Fruit fly (Drosophila melanogaster) whole organism, embryonic: ENCODE results near the gene Sr-CI.

ENCODE experiments used
- Abd-B ChIP-seq: fragments of 200-800 bp; sonication (Bioruptor generic); optimal IDR thresholded peaks from 2 replicates; lab custom pipeline; 2018; ENCODE audit warnings: missing biosample characterization, mild to moderate bottlenecking, missing genetic modification characterization, moderate library complexity
- Aef1 ChIP-seq: fragments of 200-800 bp; sonication (Bioruptor generic); IDR thresholded peaks from 3 replicates; pipeline ENCODE4 v1.3.6; 2022; ENCODE audit warnings: missing biosample characterization, missing genetic modification characterization
- CG10209 ChIP-seq: fragments of 200-800 bp; sonication (Bioruptor generic); optimal IDR thresholded peaks from 3 replicates; lab custom pipeline; 2017; ENCODE audit warnings: missing biosample characterization, mild to moderate bottlenecking, missing genetic modification characterization, missing genetic modification reagents
- CG10959 ChIP-seq: fragments of 200-800 bp; sonication (Bioruptor generic); IDR thresholded peaks from 2 replicates; pipeline ENCODE4 v1.3.6; 2022; ENCODE audit warnings: missing biosample characterization, missing genetic modification characterization
- CG11696 ChIP-seq: fragments of 200-800 bp; sonication (Bioruptor generic); IDR thresholded peaks from 2 replicates; pipeline ENCODE4 v1.3.6; 2022; ENCODE audit warnings: missing biosample characterization, missing genetic modification characterization
- CG15011 ChIP-seq: fragments of 200-800 bp; sonication (Bioruptor generic); optimal IDR thresholded peaks from 3 replicates; lab custom pipeline; 2018; ENCODE audit warnings: missing biosample characterization, mild to moderate bottlenecking, missing genetic modification characterization
- CG16815 ChIP-seq: fragments of 200-800 bp; sonication (Bioruptor generic); optimal IDR thresholded peaks from 3 replicates; lab custom pipeline; 2017; ENCODE audit warnings: missing biosample characterization, mild to moderate bottlenecking, missing genetic modification characterization
- CG17186 ChIP-seq: fragments of 200-800 bp; sonication (Bioruptor generic); optimal IDR thresholded peaks from 3 replicates; lab custom pipeline; 2017; ENCODE audit warnings: missing biosample characterization, missing genetic modification reagents, missing genetic modification characterization
- CG17568 ChIP-seq: fragments of 200-800 bp; sonication (Bioruptor generic); optimal IDR thresholded peaks from 2 replicates; lab custom pipeline; 2018; ENCODE audit warnings: missing biosample characterization, mild to moderate bottlenecking, missing genetic modification characterization, moderate library complexity
- CG2678 ChIP-seq: fragments of 200-800 bp; sonication (Bioruptor generic); optimal IDR thresholded peaks from 3 replicates; lab custom pipeline; 2019; ENCODE audit warnings: missing biosample characterization, mild to moderate bottlenecking, missing genetic modification characterization, moderate library complexity
- CG30403 ChIP-seq: fragments of 200-800 bp; sonication (Bioruptor generic); optimal IDR thresholded peaks from 3 replicates; lab custom pipeline; 2016; ENCODE audit warnings: missing biosample characterization, missing genetic modification characterization
- CG3281 ChIP-seq: fragments of 200-800 bp; sonication (Bioruptor generic); optimal IDR thresholded peaks from 3 replicates; lab custom pipeline; 2017; ENCODE audit warnings: missing biosample characterization, mild to moderate bottlenecking, missing genetic modification characterization
- CG33557 ChIP-seq: fragments of 200-800 bp; sonication (Bioruptor generic); optimal IDR thresholded peaks from 2 replicates; lab custom pipeline; 2019; ENCODE audit warnings: missing biosample characterization, mild to moderate bottlenecking, missing genetic modification characterization, moderate library complexity
- CG4328 ChIP-seq: fragments of 200-800 bp; sonication (Bioruptor generic); optimal IDR thresholded peaks from 3 replicates; lab custom pipeline; 2017; ENCODE audit warnings: missing biosample characterization, missing genetic modification reagents, missing genetic modification characterization
- CG6765 ChIP-seq: fragments of 200-800 bp; sonication (Bioruptor generic); optimal IDR thresholded peaks from 3 replicates; lab custom pipeline; 2017; ENCODE audit warnings: missing biosample characterization, mild to moderate bottlenecking, missing genetic modification characterization
- CoRest ChIP-seq: fragments of 200-800 bp; sonication (Bioruptor generic); optimal IDR thresholded peaks from 3 replicates; lab custom pipeline; 2018; ENCODE audit warnings: missing biosample characterization, mild to moderate bottlenecking, missing genetic modification characterization, moderate library complexity
- Doc3 ChIP-seq: fragments of 200-800 bp; sonication (Bioruptor generic); IDR thresholded peaks from 3 replicates; pipeline ENCODE4 v1.3.6; 2022; ENCODE audit warnings: missing biosample characterization, missing genetic modification characterization; ENCODE audit not compliant: partially characterized antibody
- Elba2 ChIP-seq: fragments of 200-800 bp; sonication (Bioruptor generic); optimal IDR thresholded peaks from 3 replicates; lab custom pipeline; 2016; ENCODE audit warnings: missing biosample characterization, missing genetic modification characterization
- Gsc ChIP-seq: fragments of 200-800 bp; sonication (Bioruptor generic); IDR thresholded peaks from 2 replicates; pipeline ENCODE4 v1.3.6; 2022; ENCODE audit warnings: missing biosample characterization, missing genetic modification characterization
- Hey ChIP-seq: fragments of 200-800 bp; sonication (Bioruptor generic); optimal IDR thresholded peaks from 3 replicates; lab custom pipeline; 2018; ENCODE audit warnings: missing biosample characterization, mild to moderate bottlenecking, missing genetic modification characterization
- Hr39 ChIP-seq: fragments of >200 bp; optimal IDR thresholded peaks from 2 replicates; lab custom pipeline; 2017
- Lim3 ChIP-seq: fragments of 200-800 bp; sonication (Bioruptor generic); IDR thresholded peaks from 2 replicates; pipeline ENCODE4 v1.3.6; 2022; ENCODE audit warnings: missing biosample characterization, missing genetic modification characterization
- MESR4 ChIP-seq: fragments of 200-800 bp; sonication (Bioruptor generic); optimal IDR thresholded peaks from 2 replicates; lab custom pipeline; 2018; ENCODE audit warnings: missing biosample characterization, mild to moderate bottlenecking, missing genetic modification characterization, moderate library complexity
- Meics ChIP-seq: fragments of 200-800 bp; sonication (Bioruptor generic); optimal IDR thresholded peaks from 2 replicates; lab custom pipeline; 2017; ENCODE audit warnings: missing biosample characterization, mild to moderate bottlenecking, missing genetic modification characterization
- Tbp ChIP-seq: fragments of >200 bp; optimal IDR thresholded peaks from 2 replicates; lab custom pipeline; 2018; ENCODE audit warnings: missing biosample characterization, missing genetic modification characterization
- Usf ChIP-seq: fragments of 200-800 bp; sonication (Bioruptor generic); optimal IDR thresholded peaks from 2 replicates; lab custom pipeline; 2017; ENCODE audit warnings: missing genotype, missing biosample characterization, missing genetic modification characterization
- Xbp1 ChIP-seq: fragments of 200-800 bp; sonication (Bioruptor generic); optimal IDR thresholded peaks from 3 replicates; lab custom pipeline; 2016; ENCODE audit warnings: missing biosample characterization, mild to moderate bottlenecking, missing genetic modification characterization
- abd-A ChIP-seq: fragments of 200-800 bp; sonication (Bioruptor generic); optimal IDR thresholded peaks from 3 replicates; lab custom pipeline; 2019; ENCODE audit warnings: missing biosample characterization, mild to moderate bottlenecking, missing genetic modification characterization, moderate library complexity
- amos ChIP-seq: fragments of 200-800 bp; sonication (Bioruptor generic); IDR thresholded peaks from 2 replicates; pipeline ENCODE4 v1.3.6; 2022; ENCODE audit warnings: missing biosample characterization, missing genetic modification characterization; ENCODE audit not compliant: partially characterized antibody
- ato ChIP-seq: fragments of 200-800 bp; sonication (Bioruptor generic); IDR thresholded peaks from 2 replicates; pipeline ENCODE4 v1.3.6; 2022; ENCODE audit warnings: missing biosample characterization, missing genetic modification characterization; ENCODE audit not compliant: partially characterized antibody
- bcd ChIP-seq: fragments of 200-800 bp; sonication (Bioruptor generic); optimal IDR thresholded peaks from 2 replicates; lab custom pipeline; 2017; ENCODE audit warnings: missing biosample characterization, mild to moderate bottlenecking, missing genetic modification characterization
- bsh ChIP-seq, 2 experiments: fragments of 200-800 bp; sonication (Bioruptor generic); optimal IDR thresholded peaks; 2 replicates each; lab custom pipeline; 2017 to 2018; ENCODE audit warnings: mild to moderate bottlenecking in 2 of 2, missing biosample characterization in 2 of 2, missing genetic modification characterization in 2 of 2, moderate library complexity in 1 of 2
- chinmo ChIP-seq: fragments of 200-800 bp; sonication (Bioruptor generic); IDR thresholded peaks from 4 replicates; pipeline ENCODE4 v1.3.6; 2022; ENCODE audit warnings: missing biosample characterization, missing genetic modification characterization; ENCODE audit not compliant: partially characterized antibody
- chn ChIP-seq: fragments of 200-800 bp; sonication (Bioruptor generic); optimal IDR thresholded peaks from 2 replicates; lab custom pipeline; 2016; ENCODE audit warnings: missing biosample characterization, missing genetic modification characterization
- dan ChIP-seq: fragments of 200-800 bp; sonication (Bioruptor generic); IDR thresholded peaks from 2 replicates; pipeline ENCODE4 v1.3.6; 2022; ENCODE audit warnings: missing biosample characterization, missing genetic modification characterization
- dimm ChIP-seq: fragments of 200-800 bp; sonication (Bioruptor generic); IDR thresholded peaks from 2 replicates; pipeline ENCODE4 v1.3.6; 2022; ENCODE audit warnings: missing biosample characterization, missing genetic modification characterization
- dysf ChIP-seq: fragments of 200-800 bp; sonication (Bioruptor generic); IDR thresholded peaks from 3 replicates; pipeline ENCODE4 v1.3.6; 2022; ENCODE audit warnings: missing biosample characterization, missing genetic modification characterization
- en ChIP-seq: fragments of 200-800 bp; sonication (Bioruptor generic); optimal IDR thresholded peaks from 2 replicates; lab custom pipeline; 2016; ENCODE audit warnings: missing biosample characterization, missing genetic modification characterization
- eyg ChIP-seq: fragments of 200-800 bp; sonication (Bioruptor generic); optimal IDR thresholded peaks from 3 replicates; lab custom pipeline; 2016; ENCODE audit warnings: missing biosample characterization, missing genetic modification characterization
- gfzf ChIP-seq: fragments of 200-800 bp; sonication (Bioruptor generic); optimal IDR thresholded peaks from 2 replicates; lab custom pipeline; 2016; ENCODE audit warnings: missing biosample characterization, mild to moderate bottlenecking, missing genetic modification characterization, moderate library complexity
- gro ChIP-seq: fragments of 200-800 bp; sonication (Bioruptor generic); optimal IDR thresholded peaks from 2 replicates; lab custom pipeline; 2016; ENCODE audit warnings: missing biosample characterization, missing genetic modification characterization
- jigr1 ChIP-seq: fragments of 200-800 bp; sonication (Bioruptor generic); IDR thresholded peaks from 3 replicates; pipeline ENCODE4 v1.3.6; 2022; ENCODE audit warnings: missing biosample characterization, missing genetic modification characterization
- kni ChIP-seq: fragments of 200-800 bp; sonication (Bioruptor generic); optimal IDR thresholded peaks from 3 replicates; lab custom pipeline; 2017; ENCODE audit warnings: mild to moderate bottlenecking, missing biosample characterization, missing genetic modification reagents, missing genetic modification characterization
- onecut ChIP-seq: fragments of 200-800 bp; sonication (Bioruptor generic); IDR thresholded peaks from 2 replicates; pipeline ENCODE4 v1.3.6; 2022; ENCODE audit warnings: missing biosample characterization, missing genetic modification characterization
- peb ChIP-seq: fragments of 200-800 bp; sonication (Bioruptor generic); IDR thresholded peaks from 2 replicates; pipeline ENCODE4 v1.3.6; 2022; ENCODE audit warnings: missing biosample characterization, missing genetic modification characterization
- psq ChIP-seq: fragments of 200-800 bp; sonication (Bioruptor generic); optimal IDR thresholded peaks from 2 replicates; lab custom pipeline; 2017; ENCODE audit warnings: missing biosample characterization, missing genetic modification characterization
- sna ChIP-seq: fragments of 200-800 bp; sonication (Bioruptor generic); IDR thresholded peaks from 2 replicates; pipeline ENCODE4 v1.3.6; 2022; ENCODE audit warnings: missing biosample characterization, missing genetic modification characterization; ENCODE audit not compliant: partially characterized antibody
- sob ChIP-seq: fragments of 200-800 bp; sonication (Bioruptor generic); IDR thresholded peaks from 2 replicates; pipeline ENCODE4 v1.3.6; 2022; ENCODE audit warnings: missing biosample characterization, missing genetic modification characterization
- ssp ChIP-seq: fragments of 200-800 bp; sonication (Bioruptor generic); IDR thresholded peaks from 2 replicates; pipeline ENCODE4 v1.3.6; 2022; ENCODE audit warnings: missing biosample characterization, missing genetic modification characterization
- ttk ChIP-seq: fragments of 200-800 bp; sonication (Bioruptor generic); IDR thresholded peaks from 2 replicates; pipeline ENCODE4 v2.1.2; 2022; ENCODE audit warnings: missing biosample characterization, missing genetic modification characterization
- tx ChIP-seq: fragments of 200-800 bp; sonication (Bioruptor generic); optimal IDR thresholded peaks from 2 replicates; lab custom pipeline; 2016; ENCODE audit warnings: missing biosample characterization, missing genetic modification characterization

Sr-CI gene

dm6 chr2L:4080768-4081167 is 40.7 kb upstream of the Sr-CI start (continued):
- TF ChIP-seq sob (GFP tag; lab: Robert Waterston, UW): peak; percentile 88
- TF ChIP-seq sna (GFP tag; lab: Robert Waterston, UW): no peak
- TF ChIP-seq dimm (GFP tag; lab: Robert Waterston, UW): peak; percentile 61
- peak; percentile 39 for TF ChIP-seq CG16815 (GFP tag; lab: Kevin White, UChicago)
- peak; percentile 44 for TF ChIP-seq eyg (GFP tag; lab: Kevin White, UChicago)
- peak; percentile 71 for TF ChIP-seq CG11696
- TF ChIP-seq Aef1 (GFP tag; lab: Robert Waterston, UW): peak; percentile 86
- TF ChIP-seq CG15011 (GFP tag; lab: Kevin White, UChicago): peak; percentile 25
- TF ChIP-seq CG33557 (GFP tag; lab: Kevin White, UChicago): peak; percentile 16
- TF ChIP-seq bsh (GFP tag; optimal IDR thresholded peaks at IDR 0.05; lab: Kevin White, UChicago): peak in 1 of 2 experiments; percentile 55
- TF ChIP-seq Hey (tag; lab: Kevin White, UChicago): peak; percentile 26
- no peak for TF ChIP-seq ato (GFP tag; lab: Robert Waterston, UW)
- peak; percentile 93 for TF ChIP-seq dysf
- peak; percentile 91 for TF ChIP-seq Abd-B (GFP tag; lab: Kevin White, UChicago)
- TF ChIP-seq CG17186: no peak
- no peak for TF ChIP-seq amos
- TF ChIP-seq CoRest (tag; lab: Kevin White, UChicago): peak; percentile 75
- peak; percentile 30 for TF ChIP-seq en (GFP tag; lab: Kevin White, UChicago)
- TF ChIP-seq abd-A (tag; lab: Kevin White, UChicago): peak; percentile 73
- TF ChIP-seq CG17568 (GFP tag; lab: Kevin White, UChicago): peak; percentile 66
- TF ChIP-seq CG30403: peak; percentile 82
- TF ChIP-seq Elba2: no peak
- TF ChIP-seq ttk (GFP tag; lab: Robert Waterston, UW): peak; percentile 90
- TF ChIP-seq chn: peak; percentile 89
- TF ChIP-seq CG6765 (GFP tag; lab: Kevin White, UChicago): peak; percentile 38
- peak; percentile 60 for TF ChIP-seq CG10959
- no peak for TF ChIP-seq Doc3 (GFP tag; lab: Robert Waterston, UW)
- TF ChIP-seq CG4328 (GFP tag; lab: Kevin White, UChicago): no peak
- TF ChIP-seq Xbp1 (GFP tag; lab: Kevin White, UChicago): peak; percentile 70
- TF ChIP-seq psq (GFP tag; lab: Kevin White, UChicago): no peak
- peak; percentile 83 for TF ChIP-seq jigr1 (GFP tag; lab: Robert Waterston, UW)
- TF ChIP-seq peb (GFP tag; lab: Robert Waterston, UW): peak; percentile 68
- TF ChIP-seq bcd (GFP tag; lab: Kevin White, UChicago): peak; percentile 54
- TF ChIP-seq Meics (GFP tag; lab: Kevin White, UChicago): peak; percentile 60
- TF ChIP-seq CG10209 (GFP tag; lab: Kevin White, UChicago): peak; percentile 72
- TF ChIP-seq CG2678 (tag; lab: Kevin White, UChicago): peak; percentile 76
- TF ChIP-seq tx (GFP tag; lab: Kevin White, UChicago): peak; percentile 20
- no peak for TF ChIP-seq chinmo (GFP tag; lab: Robert Waterston, UW)
- peak; percentile 30 for TF ChIP-seq MESR4 (GFP tag; lab: Kevin White, UChicago)
- no peak for TF ChIP-seq gfzf (GFP tag; lab: Kevin White, UChicago)
- TF ChIP-seq onecut (GFP tag; lab: Robert Waterston, UW): peak; percentile 65; the same call in 1 of the 2 replicates
- no peak for TF ChIP-seq Usf (GFP tag; lab: Kevin White, UChicago)
- peak; percentile 41 for TF ChIP-seq CG3281
- TF ChIP-seq Tbp (GFP tag; lab: Kevin White, UChicago): no peak
- peak; percentile 77 for TF ChIP-seq Lim3 (GFP tag; lab: Robert Waterston, UW)
- peak; percentile 70 for TF ChIP-seq gro
- TF ChIP-seq ssp (GFP tag; lab: Robert Waterston, UW): peak; percentile 72
- TF ChIP-seq Hr39: no peak
- TF ChIP-seq dan (GFP tag; lab: Robert Waterston, UW): no peak
- no peak for TF ChIP-seq kni
- TF ChIP-seq Gsc (GFP tag; lab: Robert Waterston, UW): peak; percentile 58
